Worm (Caenorhabditis elegans) whole organism, mixed stage, embryonic: ENCODE measurements around the gene tbb-2.

Source experiments
- lsy-2 ChIP-seq: fragments of 150-350 bp; optimal IDR thresholded peaks from 2 replicates; lab custom pipeline; 2014; ENCODE audit warnings: missing biosample characterization, missing genetic modification characterization
- nhr-12 ChIP-seq: fragments of 150-350 bp; optimal IDR thresholded peaks from 2 replicates; lab custom pipeline; 2014; ENCODE audit warnings: missing biosample characterization, missing genetic modification characterization
- nhr-237 ChIP-seq: fragments of 150-350 bp; optimal IDR thresholded peaks from 2 replicates; lab custom pipeline; 2014; ENCODE audit warnings: missing biosample characterization, missing genetic modification characterization
- pha-4 ChIP-seq: fragments of 150-350 bp; optimal IDR thresholded peaks from 2 replicates; lab custom pipeline; 2018; ENCODE audit warnings: missing biosample characterization, missing genetic modification reagents, missing genetic modification characterization
- ztf-11 ChIP-seq: fragments of 150-350 bp; optimal IDR thresholded peaks from 2 replicates; lab custom pipeline; 2014; ENCODE audit warnings: missing biosample characterization, missing genetic modification characterization

ce11 chrIII:4005446-4006192 is 11.8 kb downstream of the tbb-2 start, which contains the start of gene pxd-1:
- TF ChIP-seq nhr-237 (tag; lab: Kevin White, UChicago) (no peak), nhr-12 (tag; lab: Kevin White, UChicago) (no peak), lsy-2 (tag; lab: Kevin White, UChicago) (no peak), pha-4 (tag; lab: Kevin White, UChicago) (no peak), ztf-11 (no peak)
